Fruit fly (Drosophila melanogaster): ENCODE data around the gene CG13280.

Gene CG13280

dm6 chr2L:16799496-16799895 lies 21.4 kb downstream of the CG13280 start:
- no peak for TF ChIP-seq noc (tag; optimal IDR thresholded peaks at IDR 0.05)

dm6 chr2L:16798705-16799104 lies 22.2 kb downstream of the CG13280 start, which contains the start of gene Ugt37D1:
Ugt37D1 (plus strand) TSS chr2L:16799025.
- TF ChIP-seq noc (tag; optimal IDR thresholded peaks at IDR 0.05), result peak; percentile 25

- TF ChIP-seq noc (tag; optimal IDR thresholded peaks at IDR 0.05), result no peak
Observed at dm6 chr2L:16796104-16796645, 24.7 kb downstream of the CG13280 start, which contains the start of gene Ugt37E1. Ugt37E1 (plus strand) TSS chr2L:16796595.

dm6 chr2L:16793970-16794369 lies 26.9 kb downstream of the CG13280 start, which contains the start of gene Ugt37C2:
Ugt37C2 (plus strand) TSS chr2L:16794211.
- no peak for TF ChIP-seq noc (tag; optimal IDR thresholded peaks at IDR 0.05)

dm6 chr2L:16791345-16791744 lies 29.5 kb downstream of the CG13280 start, which contains the start of gene CG17928:
CG17928 (plus strand) TSS chr2L:16791568.
- no peak for TF ChIP-seq noc (tag; optimal IDR thresholded peaks at IDR 0.05)

- peak; percentile 16 for TF ChIP-seq noc (tag; optimal IDR thresholded peaks at IDR 0.05)
Observed at dm6 chr2L:16790671-16791270, 30.1 kb downstream of the CG13280 start, which contains the start of gene Cyt-b5-r. Cyt-b5-r (minus strand) TSS chr2L:16790721.

- TF ChIP-seq noc (tag; optimal IDR thresholded peaks at IDR 0.05), result no peak
Observed at dm6 chr2L:16789880-16790279, 31.0 kb downstream of the CG13280 start.

- no peak for TF ChIP-seq noc (tag; optimal IDR thresholded peaks at IDR 0.05)
Observed at dm6 chr2L:16788885-16789284, 32.0 kb downstream of the CG13280 start.

dm6 chr2L:16787548-16787947 lies 33.3 kb downstream of the CG13280 start:
- no peak for TF ChIP-seq noc (tag; optimal IDR thresholded peaks at IDR 0.05)

dm6 chr2L:16766070-16766752 lies 54.7 kb downstream of the CG13280 start, which contains the start of gene Mhc:
Mhc (plus strand) TSS chr2L:16766566.
- no peak for TF ChIP-seq noc (tag; optimal IDR thresholded peaks at IDR 0.05)

dm6 chr2L:16764480-16764879 lies 56.4 kb downstream of the CG13280 start:
- TF ChIP-seq noc (tag; optimal IDR thresholded peaks at IDR 0.05), result no peak

- TF ChIP-seq noc (tag; optimal IDR thresholded peaks at IDR 0.05), result no peak
Observed at dm6 chr2L:16761891-16762290, 59.0 kb downstream of the CG13280 start.

dm6 chr2L:16760504-16761417 lies 60.1 kb downstream of the CG13280 start, which contains the start of gene ppk17:
ppk17 (minus strand) TSS chr2L:16760554.
- TF ChIP-seq noc (tag; optimal IDR thresholded peaks at IDR 0.05), result no peak

- no peak for TF ChIP-seq noc (tag; optimal IDR thresholded peaks at IDR 0.05)
Observed at dm6 chr2L:16754074-16754473, 66.8 kb downstream of the CG13280 start, which contains the start of gene yellow-b. yellow-b (plus strand) TSS chr2L:16754336.

- no peak for TF ChIP-seq noc (tag; optimal IDR thresholded peaks at IDR 0.05)
Observed at dm6 chr2L:16752340-16752739, 68.6 kb downstream of the CG13280 start.

All from whole organism, larva.